Worm (Caenorhabditis elegans) whole organism, mixed stage, embryonic: ENCODE measurements around the gene fut-3.

ENCODE experiments used
- bed-3 ChIP-seq: fragments of 200-800 bp; sonication (Bioruptor generic); optimal IDR thresholded peaks from 3 replicates; lab custom pipeline; 2018; ENCODE audit warnings: mild to moderate bottlenecking, missing genetic modification characterization, moderate library complexity, missing compliant biosample characterization
- blmp-1 ChIP-seq: fragments of 150-350 bp; optimal IDR thresholded peaks from 2 replicates; lab custom pipeline; 2014; ENCODE audit warnings: missing biosample characterization, missing genetic modification characterization
- ceh-83 ChIP-seq: fragments of 200-800 bp; sonication (Bioruptor generic); optimal IDR thresholded peaks from 2 replicates; lab custom pipeline; 2018; ENCODE audit warnings: mild to moderate bottlenecking, missing genetic modification characterization, missing compliant biosample characterization
- cnd-1 ChIP-seq: fragments of 200-800 bp; sonication (Bioruptor generic); optimal IDR thresholded peaks from 2 replicates; lab custom pipeline; 2018; ENCODE audit warnings: mild to moderate bottlenecking, missing genetic modification characterization, missing compliant biosample characterization
- elt-1 ChIP-seq: sonication (generic microtip); optimal IDR thresholded peaks from 2 replicates; lab custom pipeline; 2017; ENCODE audit warnings: missing genetic modification characterization, mild to moderate bottlenecking, missing compliant biosample characterization, antibody characterized with exemption, moderate library complexity, borderline replicate concordance; ENCODE audit not compliant: insufficient read depth
- mep-1 ChIP-seq: fragments of 150-350 bp; optimal IDR thresholded peaks from 2 replicates; lab custom pipeline; 2017; ENCODE audit warnings: missing biosample characterization, missing genetic modification reagents, missing genetic modification characterization, inconsistent platforms
- nhr-2 ChIP-seq: fragments of 150-350 bp; optimal IDR thresholded peaks from 2 replicates; lab custom pipeline; 2014; ENCODE audit warnings: missing biosample characterization, missing genetic modification characterization
- nhr-237 ChIP-seq: fragments of 150-350 bp; optimal IDR thresholded peaks from 2 replicates; lab custom pipeline; 2014; ENCODE audit warnings: missing biosample characterization, missing genetic modification characterization
- pha-4 ChIP-seq: fragments of 150-350 bp; optimal IDR thresholded peaks from 2 replicates; lab custom pipeline; 2018; ENCODE audit warnings: missing biosample characterization, missing genetic modification reagents, missing genetic modification characterization
- snpc-4 ChIP-seq: fragments of 150-350 bp; optimal IDR thresholded peaks from 2 replicates; lab custom pipeline; 2014; ENCODE audit warnings: missing biosample characterization, missing genetic modification characterization
- tbx-8 ChIP-seq: fragments of 200-800 bp; sonication (Bioruptor generic); optimal IDR thresholded peaks from 2 replicates; lab custom pipeline; 2018; ENCODE audit warnings: mild to moderate bottlenecking, missing genetic modification characterization, moderate library complexity, missing compliant biosample characterization
- unc-39 ChIP-seq: fragments of 150-350 bp; optimal IDR thresholded peaks from 2 replicates; lab custom pipeline; 2014; ENCODE audit warnings: missing biosample characterization, missing genetic modification characterization

- TF ChIP-seq ceh-83 (GFP tag; lab: Kevin White, UChicago) (no peak), unc-39 (tag; lab: Kevin White, UChicago) (no peak), bed-3 (no peak), pha-4 (tag; lab: Kevin White, UChicago) (no peak), snpc-4 (tag; lab: Kevin White, UChicago) (no peak), mep-1 (no peak), cnd-1 (tag; lab: Kevin White, UChicago) (no peak), nhr-2 (tag; lab: Kevin White, UChicago) (no peak), nhr-237 (tag; lab: Kevin White, UChicago) (no peak), elt-1 (no peak), blmp-1 (tag; lab: Kevin White, UChicago) (no peak), tbx-8 (GFP tag; lab: Kevin White, UChicago) (no peak)
Measured at ce11 chrII:5669580-5669979, 10.0 kb upstream of the fut-3 start, which contains the start of gene C25H3.17.
